Worm (Caenorhabditis elegans) whole organism, young adult: ENCODE results near the gene sma-10.

ENCODE experiments used
- C06A6.2 ChIP-seq: fragments of 200-800 bp; sonication (Bioruptor generic); conservative IDR thresholded peaks from 2 replicates; pipeline ENCODE4 v1.3.6; 2022; ENCODE audit warnings: missing genetic modification characterization, missing compliant biosample characterization
- F57A8.1 ChIP-seq: fragments of 200-800 bp; sonication (Bioruptor generic); optimal IDR thresholded peaks from 2 replicates; lab custom pipeline; 2018; ENCODE audit warnings: mild to moderate bottlenecking, missing genetic modification characterization, moderate library complexity, missing compliant biosample characterization
- K11D2.4 ChIP-seq: fragments of 200-800 bp; sonication (Bioruptor generic); IDR thresholded peaks from 2 replicates; pipeline ENCODE4 v1.3.6; 2022; ENCODE audit warnings: missing genetic modification reagents, missing genetic modification characterization, missing compliant biosample characterization
- Y79H2A.3 ChIP-seq: fragments of 200-800 bp; sonication (Bioruptor generic); conservative IDR thresholded peaks from 2 replicates; pipeline ENCODE4 v1.3.6; 2022; ENCODE audit warnings: missing genetic modification reagents, missing genetic modification characterization, missing compliant biosample characterization
- ZK185.1 ChIP-seq: sonication (generic microtip); optimal IDR thresholded peaks from 2 replicates; lab custom pipeline; 2016; ENCODE audit warnings: mild to moderate bottlenecking, missing genetic modification characterization, missing compliant biosample characterization; ENCODE audit not compliant: poor library complexity, severe bottlenecking
- akir-1 ChIP-seq: fragments of 200-800 bp; sonication (Bioruptor generic); optimal IDR thresholded peaks from 2 replicates; lab custom pipeline; 2018; ENCODE audit warnings: mild to moderate bottlenecking, missing genetic modification characterization, moderate library complexity, missing compliant biosample characterization
- athp-1 ChIP-seq: sonication (generic microtip); optimal IDR thresholded peaks from 2 replicates; lab custom pipeline; 2017; ENCODE audit warnings: mild to moderate bottlenecking, missing genetic modification characterization, missing compliant biosample characterization
- chd-7 ChIP-seq: sonication (generic microtip); optimal IDR thresholded peaks from 2 replicates; lab custom pipeline; 2016; ENCODE audit warnings: mild to moderate bottlenecking, missing genetic modification characterization, moderate library complexity, missing compliant biosample characterization
- ets-4 ChIP-seq: fragments of 200-800 bp; sonication (Bioruptor generic); optimal IDR thresholded peaks from 2 replicates; lab custom pipeline; 2018; ENCODE audit warnings: mild to moderate bottlenecking, missing genetic modification characterization, missing compliant biosample characterization
- him-1 ChIP-seq: sonication (generic microtip); optimal IDR thresholded peaks from 2 replicates; lab custom pipeline; 2016; ENCODE audit warnings: missing genotype, missing genetic modification reagents, missing genetic modification characterization, missing compliant biosample characterization
- hlh-12 ChIP-seq: sonication (generic microtip); optimal IDR thresholded peaks from 2 replicates; lab custom pipeline; 2016; ENCODE audit warnings: missing genetic modification characterization, missing compliant biosample characterization
- hmg-1.2 ChIP-seq: fragments of 200-800 bp; sonication (Bioruptor generic); IDR thresholded peaks from 2 replicates; pipeline ENCODE4 v1.3.6; 2022; ENCODE audit warnings: missing genetic modification reagents, missing genetic modification characterization, missing compliant biosample characterization
- hsf-1 ChIP-seq: fragments of 200-800 bp; sonication (Bioruptor generic); IDR thresholded peaks from 2 replicates; pipeline ENCODE4 v1.3.6; 2022; ENCODE audit warnings: missing genetic modification reagents, missing genetic modification characterization, missing compliant biosample characterization
- lin-26 ChIP-seq: fragments of 200-800 bp; sonication (Bioruptor generic); IDR thresholded peaks from 2 replicates; pipeline ENCODE4 v1.3.6; 2022; ENCODE audit warnings: missing genetic modification reagents, missing genetic modification characterization, missing compliant biosample characterization
- lin-35 ChIP-seq, 3 experiments: fragments of 150-350 bp in 2 of 3; sonication (generic microtip) in 1 of 3; optimal IDR thresholded peaks; 2 replicates each; lab custom pipeline; 2014 to 2018; ENCODE audit warnings: missing biosample characterization in 3 of 3, missing genetic modification characterization in 3 of 3, missing genetic modification reagents in 3 of 3
- lin-40 ChIP-seq: sonication (generic microtip); optimal IDR thresholded peaks from 2 replicates; lab custom pipeline; 2016; ENCODE audit warnings: missing genetic modification characterization, mild to moderate bottlenecking, missing compliant biosample characterization, missing genotype, missing genetic modification reagents
- lsy-27 ChIP-seq: sonication (generic microtip); optimal IDR thresholded peaks from 2 replicates; lab custom pipeline; 2017; ENCODE audit warnings: missing genetic modification characterization, mild to moderate bottlenecking, missing compliant biosample characterization, antibody characterized with exemption, missing genotype, borderline replicate concordance; ENCODE audit not compliant: insufficient read depth
- madf-8 ChIP-seq: fragments of 200-800 bp; sonication (Bioruptor generic); conservative IDR thresholded peaks from 2 replicates; pipeline ENCODE4 v1.3.6; 2022; ENCODE audit warnings: missing genetic modification reagents, missing genetic modification characterization, missing compliant biosample characterization
- mxl-1 ChIP-seq: sonication (generic microtip); optimal IDR thresholded peaks from 2 replicates; lab custom pipeline; 2016; ENCODE audit warnings: missing genetic modification characterization, missing compliant biosample characterization
- nfyb-1 ChIP-seq: fragments of 200-800 bp; sonication (Bioruptor generic); IDR thresholded peaks from 2 replicates; pipeline ENCODE4 v1.3.6; 2022; ENCODE audit warnings: missing genetic modification reagents, missing genetic modification characterization, missing compliant biosample characterization
- nhr-120 ChIP-seq: fragments of 200-800 bp; sonication (Bioruptor generic); IDR thresholded peaks from 2 replicates; pipeline ENCODE4 v1.3.6; 2022; ENCODE audit warnings: missing genetic modification characterization, missing compliant biosample characterization
- repo-1 ChIP-seq: sonication (generic microtip); optimal IDR thresholded peaks from 2 replicates; lab custom pipeline; 2017; ENCODE audit warnings: mild to moderate bottlenecking, missing genetic modification characterization, missing compliant biosample characterization
- rpc-1 ChIP-seq, 2 experiments: fragments of 150-350 bp in 1 of 2; sonication (generic microtip) in 1 of 2; optimal IDR thresholded peaks; 2 replicates each; lab custom pipeline; 2014 to 2018; ENCODE audit warnings: missing biosample characterization in 1 of 2, missing genetic modification characterization in 1 of 2, missing genetic modification reagents in 1 of 2, missing genotype in 1 of 2
- sdz-38 ChIP-seq: sonication (generic microtip); optimal IDR thresholded peaks from 2 replicates; lab custom pipeline; 2016; ENCODE audit warnings: missing genotype, missing genetic modification characterization, missing compliant biosample characterization
- snpc-1.3 ChIP-seq: sonication (generic microtip); optimal IDR thresholded peaks from 2 replicates; lab custom pipeline; 2017; ENCODE audit warnings: missing genetic modification characterization, mild to moderate bottlenecking, missing compliant biosample characterization, antibody characterized with exemption, moderate library complexity, missing genotype, missing genetic modification reagents; ENCODE audit not compliant: insufficient read depth
- snpc-4 ChIP-seq, 5 experiments: fragments of 150-350 bp in 1 of 5; sonication (generic microtip) in 4 of 5; optimal IDR thresholded peaks; 2 replicates each; lab custom pipeline; 2014 to 2018; ENCODE audit warnings: missing genetic modification characterization in 5 of 5, missing biosample characterization in 3 of 5, antibody characterized with exemption in 2 of 5, mild to moderate bottlenecking in 2 of 5, missing compliant biosample characterization in 2 of 5, missing genotype in 2 of 5, moderate library complexity in 2 of 5, missing genetic modification reagents in 1 of 5
- somi-1 ChIP-seq: fragments of 200-800 bp; sonication (Bioruptor generic); optimal IDR thresholded peaks from 2 replicates; lab custom pipeline; 2018; ENCODE audit warnings: mild to moderate bottlenecking, missing genetic modification characterization, missing compliant biosample characterization
- tlf-1 ChIP-seq: fragments of 200-800 bp; sonication (Bioruptor generic); optimal IDR thresholded peaks from 2 replicates; lab custom pipeline; 2018; ENCODE audit warnings: mild to moderate bottlenecking, missing genetic modification characterization, missing compliant biosample characterization
- unc-130 ChIP-seq: sonication (generic microtip); optimal IDR thresholded peaks from 2 replicates; lab custom pipeline; 2016; ENCODE audit warnings: missing genetic modification reagents, missing genetic modification characterization, missing compliant biosample characterization
- zfh-2 ChIP-seq: fragments of 200-800 bp; sonication (Bioruptor generic); conservative IDR thresholded peaks from 2 replicates; pipeline ENCODE4 v1.3.6; 2022; ENCODE audit warnings: missing genetic modification reagents, missing genetic modification characterization, missing compliant biosample characterization
- ztf-26 ChIP-seq: sonication (generic microtip); optimal IDR thresholded peaks from 2 replicates; lab custom pipeline; 2017; ENCODE audit warnings: missing genetic modification characterization, missing compliant biosample characterization
- ztf-28 ChIP-seq: fragments of 200-800 bp; sonication (Bioruptor generic); IDR thresholded peaks from 2 replicates; pipeline ENCODE4 v1.3.6; 2022; ENCODE audit warnings: missing genetic modification reagents, missing genetic modification characterization, missing compliant biosample characterization
- ztf-6 ChIP-seq: fragments of 200-800 bp; sonication (Bioruptor generic); IDR thresholded peaks from 2 replicates; pipeline ENCODE4 v1.3.6; 2022; ENCODE audit warnings: missing genetic modification reagents, missing genetic modification characterization, missing compliant biosample characterization

sma-10 gene

ce11 chrIV:307205-307604 is 33.0 kb downstream of the sma-10 start, which contains the start of gene swt-1:
TSS of gene swt-1 (plus strand) at chrIV:307505.
- TF ChIP-seq ztf-6 (GFP tag; lab: Robert Waterston, UW): no peak
- no peak for TF ChIP-seq snpc-1.3 (tag; lab: Kevin White, UChicago)
- no peak for TF ChIP-seq hsf-1
- TF ChIP-seq zfh-2 (GFP tag; lab: Robert Waterston, UW): no peak
- no peak for TF ChIP-seq unc-130 (GFP tag; lab: Kevin White, UChicago)
- TF ChIP-seq akir-1 (GFP tag; lab: Kevin White, UChicago): no peak
- TF ChIP-seq lsy-27 (tag; lab: Kevin White, UChicago): no peak
- no peak for TF ChIP-seq chd-7 (tag; lab: Kevin White, UChicago)
- TF ChIP-seq K11D2.4 (GFP tag; lab: Robert Waterston, UW): no peak
- no peak for TF ChIP-seq ztf-28 (GFP tag; lab: Robert Waterston, UW)
- no peak for TF ChIP-seq repo-1
- TF ChIP-seq, all 124 proteins: peak for 0

ce11 chrIV:309526-309925 is 35.3 kb downstream of the sma-10 start:
- TF ChIP-seq nfyb-1 (GFP tag; lab: Robert Waterston, UW) (0 out of 2 replicates have a peak, but pooled peaks have one; percentile 29), lin-40 (tag; lab: Kevin White, UChicago) (peak; percentile 32), mxl-1 (tag; lab: Kevin White, UChicago) (no peak), Y79H2A.3 (no peak), C06A6.2 (GFP tag; lab: Robert Waterston, UW) (0 out of 2 replicates have a peak, but pooled peaks have one; percentile 18), repo-1 (no peak), ztf-26 (tag; lab: Kevin White, UChicago) (peak; percentile 63), F57A8.1 (GFP tag; lab: Kevin White, UChicago) (no peak), madf-8 (GFP tag; lab: Robert Waterston, UW) (no peak), lin-26 (GFP tag; lab: Robert Waterston, UW) (no peak), somi-1 (GFP tag; lab: Kevin White, UChicago) (peak; percentile 60)

ce11 chrIV:313615-314014 is 39.4 kb downstream of the sma-10 start, which contains the start of gene snai-1:
TSS of gene snai-1 (minus strand) at chrIV:313715.
- TF ChIP-seq lin-35 (GFP tag; optimal IDR thresholded peaks at IDR 0.05; lab: Kevin White, UChicago): no peak
- no peak for TF ChIP-seq nhr-120 (GFP tag; lab: Robert Waterston, UW)
- no peak for TF ChIP-seq hlh-12 (tag; lab: Kevin White, UChicago)
- TF ChIP-seq ZK185.1 (tag; lab: Kevin White, UChicago): no peak
- no peak for TF ChIP-seq hmg-1.2
- TF ChIP-seq rpc-1 (optimal IDR thresholded peaks at IDR 0.05; lab: Kevin White, UChicago): no peak
- TF ChIP-seq rpc-1 (tag; optimal IDR thresholded peaks at IDR 0.05; lab: Kevin White, UChicago): no peak
- TF ChIP-seq athp-1 (tag; lab: Kevin White, UChicago): no peak
- no peak for TF ChIP-seq sdz-38
- no peak for TF ChIP-seq snpc-4 (GFP tag; optimal IDR thresholded peaks at IDR 0.05; lab: Kevin White, UChicago)
- TF ChIP-seq snpc-4 (tag; optimal IDR thresholded peaks at IDR 0.05; lab: Kevin White, UChicago): no peak
- TF ChIP-seq him-1 (tag; lab: Kevin White, UChicago): no peak
- TF ChIP-seq tlf-1 (GFP tag; lab: Kevin White, UChicago): no peak
- no peak for TF ChIP-seq ets-4 (GFP tag; lab: Kevin White, UChicago)
- no peak for TF ChIP-seq zfh-2 (GFP tag; lab: Robert Waterston, UW)
